Fruit fly (Drosophila melanogaster) Kc167 (cell line): ENCODE measurements around the gene Cyp4d21.

Experiments used
- Myc ChIP-seq: fragments of >200 bp; optimal IDR thresholded peaks from 2 replicates; lab custom pipeline; 2017; ENCODE audit warnings: missing external identifiers
- Sin3A ChIP-seq: fragments of >200 bp; optimal IDR thresholded peaks from 2 replicates; lab custom pipeline; 2018; ENCODE audit warnings: missing external identifiers

DNA sequence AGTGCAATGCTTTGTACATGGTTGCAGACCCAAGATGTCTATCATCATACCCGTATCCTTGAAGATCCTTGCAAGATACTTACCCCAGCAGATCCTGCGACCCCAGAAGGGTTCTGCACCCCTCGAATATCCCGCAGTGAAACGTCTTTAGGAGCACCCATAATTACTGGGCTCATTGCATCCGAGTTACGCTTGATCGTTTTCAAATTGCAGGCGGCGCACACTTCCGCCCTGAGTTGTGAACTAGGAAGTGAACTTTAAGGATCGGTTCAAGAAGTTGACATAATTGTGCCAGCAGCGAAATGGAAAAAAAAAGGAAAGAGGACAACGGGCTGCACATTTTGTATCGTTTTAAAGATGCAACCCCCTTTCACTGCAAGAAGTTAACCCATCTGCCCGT lies 13.2 kb downstream of the Cyp4d21 start:
- TF ChIP-seq Sin3A (lab: Kevin White, UChicago) (no peak), Myc (lab: Kevin White, UChicago) (no peak)
